Worm (Caenorhabditis elegans): ENCODE data around the gene C32D5.7.

- TF ChIP-seq him-1 (tag; optimal IDR thresholded peaks at IDR 0.05) (no peak), W03F9.2 (tag; optimal IDR thresholded peaks at IDR 0.05) (no peak), dao-5 (tag; optimal IDR thresholded peaks at IDR 0.05) (no peak)
These were observed 6.0 kb downstream of the C32D5.7 start, which contains the start of gene ttc-39B for ce11 chrII:6333887-6334286.
